Fruit fly (Drosophila melanogaster) whole organism, pupa: ENCODE measurements around the gene CG17321.
A peak's percentile ranks its signal among the peaks of the same experiment; 100 is the strongest.

ENCODE experiments used
- CG10348 ChIP-seq: fragments of 200-800 bp; sonication (Bioruptor generic); IDR thresholded peaks from 2 replicates; pipeline ENCODE4 v1.3.6; 2022; ENCODE audit warnings: missing biosample characterization, missing genetic modification characterization
- CG12605 ChIP-seq: fragments of 200-800 bp; sonication (Bioruptor generic); IDR thresholded peaks from 2 replicates; pipeline ENCODE4 v1.3.6; 2022; ENCODE audit warnings: missing biosample characterization, missing genetic modification characterization
- CG13204 ChIP-seq: fragments of 200-800 bp; sonication (Bioruptor generic); optimal IDR thresholded peaks from 2 replicates; lab custom pipeline; 2018; ENCODE audit warnings: missing biosample characterization, mild to moderate bottlenecking, missing genetic modification characterization, moderate library complexity
- CG14655 ChIP-seq: fragments of 200-800 bp; sonication (Bioruptor generic); optimal IDR thresholded peaks from 3 replicates; lab custom pipeline; 2017; ENCODE audit warnings: mild to moderate bottlenecking, missing biosample characterization, missing genetic modification reagents, missing genetic modification characterization
- CG15710 ChIP-seq: fragments of 200-800 bp; sonication (Bioruptor generic); optimal IDR thresholded peaks from 2 replicates; lab custom pipeline; 2018; ENCODE audit warnings: missing biosample characterization, mild to moderate bottlenecking, missing genetic modification characterization, moderate library complexity
- CG17806 ChIP-seq: fragments of 200-800 bp; sonication (Bioruptor generic); optimal IDR thresholded peaks from 2 replicates; lab custom pipeline; 2018; ENCODE audit warnings: missing biosample characterization, mild to moderate bottlenecking, missing genetic modification characterization, moderate library complexity
- CG32121 ChIP-seq: fragments of 200-800 bp; sonication (Bioruptor generic); IDR thresholded peaks from 2 replicates; pipeline ENCODE4 v1.3.6; 2022; ENCODE audit warnings: missing biosample characterization, missing genetic modification characterization
- CG34367 ChIP-seq: fragments of 200-800 bp; sonication (Bioruptor generic); optimal IDR thresholded peaks from 2 replicates; lab custom pipeline; 2018; ENCODE audit warnings: missing biosample characterization, mild to moderate bottlenecking, missing genetic modification characterization
- CG4496 ChIP-seq: fragments of 200-800 bp; sonication (Bioruptor generic); IDR thresholded peaks from 3 replicates; pipeline ENCODE4 v1.3.6; 2022; ENCODE audit warnings: missing biosample characterization, missing genetic modification characterization
- CG8159 ChIP-seq: fragments of 200-800 bp; sonication (Bioruptor generic); optimal IDR thresholded peaks from 3 replicates; lab custom pipeline; 2018; ENCODE audit warnings: missing biosample characterization, mild to moderate bottlenecking, missing genetic modification characterization, moderate library complexity
- CG8301 ChIP-seq: fragments of 200-800 bp; sonication (Bioruptor generic); optimal IDR thresholded peaks from 2 replicates; lab custom pipeline; 2018; ENCODE audit warnings: missing biosample characterization, mild to moderate bottlenecking, missing genetic modification characterization
- CG9948 ChIP-seq: fragments of 200-800 bp; sonication (Bioruptor generic); optimal IDR thresholded peaks from 2 replicates; lab custom pipeline; 2018; ENCODE audit warnings: missing biosample characterization, mild to moderate bottlenecking, missing genetic modification characterization, moderate library complexity
- D1 ChIP-seq: fragments of 200-800 bp; sonication (Bioruptor generic); optimal IDR thresholded peaks from 2 replicates; lab custom pipeline; 2018; ENCODE audit warnings: missing biosample characterization, mild to moderate bottlenecking, missing genetic modification characterization, moderate library complexity
- EcR ChIP-seq: fragments of 200-800 bp; sonication (Bioruptor generic); optimal IDR thresholded peaks from 3 replicates; lab custom pipeline; 2019; ENCODE audit warnings: missing biosample characterization, missing genetic modification characterization, mild to moderate bottlenecking, moderate library complexity, missing genetic modification reagents
- Ets98B ChIP-seq: fragments of 200-800 bp; sonication (Bioruptor generic); IDR thresholded peaks from 2 replicates; pipeline ENCODE4 v1.3.6; 2022; ENCODE audit warnings: missing biosample characterization, missing genetic modification characterization
- Pif1A ChIP-seq: fragments of 200-800 bp; sonication (Bioruptor generic); optimal IDR thresholded peaks from 3 replicates; lab custom pipeline; 2016; ENCODE audit warnings: missing biosample characterization, missing genetic modification characterization
- Pif1B ChIP-seq: fragments of 200-800 bp; sonication (Bioruptor generic); optimal IDR thresholded peaks from 3 replicates; lab custom pipeline; 2016; ENCODE audit warnings: missing biosample characterization, missing genetic modification characterization
- Snoo ChIP-seq: fragments of 200-800 bp; sonication (Bioruptor generic); optimal IDR thresholded peaks from 3 replicates; lab custom pipeline; 2017; ENCODE audit warnings: missing biosample characterization, mild to moderate bottlenecking, missing genetic modification characterization, inconsistent platforms
- fd96Ca ChIP-seq: fragments of 200-800 bp; sonication (Bioruptor generic); IDR thresholded peaks from 3 replicates; pipeline ENCODE4 v1.3.6; 2022; ENCODE audit warnings: missing biosample characterization, missing genetic modification characterization
- gl ChIP-seq: fragments of 200-800 bp; sonication (Bioruptor generic); optimal IDR thresholded peaks from 2 replicates; lab custom pipeline; 2018; ENCODE audit warnings: missing biosample characterization, mild to moderate bottlenecking, missing genetic modification characterization
- rn ChIP-seq: fragments of 200-800 bp; sonication (Bioruptor generic); IDR thresholded peaks from 2 replicates; pipeline ENCODE4 v1.3.6; 2022; ENCODE audit warnings: missing biosample characterization, missing genetic modification characterization

Gene CG17321

DNA sequence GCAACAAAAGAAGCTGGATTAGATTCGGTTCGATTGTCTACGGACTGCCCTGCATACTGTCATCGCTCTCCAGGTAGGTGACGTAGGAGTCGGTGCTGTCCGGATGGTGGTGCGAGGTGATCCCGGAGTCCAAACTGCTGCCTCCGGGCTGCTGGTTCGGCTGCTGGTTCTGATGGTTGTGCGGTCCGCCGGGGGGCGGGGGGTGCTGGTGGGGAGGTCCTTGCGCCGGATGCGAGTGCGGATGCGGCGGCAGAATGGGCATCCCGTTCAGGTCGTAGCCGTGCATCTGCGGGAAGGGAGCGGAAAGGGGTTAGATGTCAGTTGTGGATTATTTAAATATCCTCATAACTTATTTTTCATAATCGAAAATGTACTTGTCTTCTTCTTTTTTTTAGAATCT is 15.9 kb downstream of the CG17321 start:
- TF ChIP-seq Ets98B (no peak), rn (GFP tag; lab: Robert Waterston, UW) (no peak), CG8159 (tag; lab: Kevin White, UChicago) (no peak), D1 (tag; lab: Kevin White, UChicago) (no peak), Pif1A (no peak), CG8301 (tag; lab: Kevin White, UChicago) (no peak), gl (tag; lab: Kevin White, UChicago) (no peak), CG9948 (no peak), CG14655 (GFP tag; lab: Kevin White, UChicago) (no peak), CG32121 (GFP tag; lab: Robert Waterston, UW) (no peak), CG34367 (no peak), CG10348 (GFP tag; lab: Robert Waterston, UW) (no peak), EcR (GFP tag; lab: Kevin White, UChicago) (no peak), CG17806 (tag; lab: Kevin White, UChicago) (no peak), CG12605 (no peak), Pif1B (GFP tag; lab: Kevin White, UChicago) (no peak), Snoo (tag; lab: Kevin White, UChicago) (no peak)

- TF ChIP-seq CG17806 (tag; lab: Kevin White, UChicago), result no peak
These were observed 19.1 kb downstream of the CG17321 start for dm6 chr2L:18864093-18864492.

DNA sequence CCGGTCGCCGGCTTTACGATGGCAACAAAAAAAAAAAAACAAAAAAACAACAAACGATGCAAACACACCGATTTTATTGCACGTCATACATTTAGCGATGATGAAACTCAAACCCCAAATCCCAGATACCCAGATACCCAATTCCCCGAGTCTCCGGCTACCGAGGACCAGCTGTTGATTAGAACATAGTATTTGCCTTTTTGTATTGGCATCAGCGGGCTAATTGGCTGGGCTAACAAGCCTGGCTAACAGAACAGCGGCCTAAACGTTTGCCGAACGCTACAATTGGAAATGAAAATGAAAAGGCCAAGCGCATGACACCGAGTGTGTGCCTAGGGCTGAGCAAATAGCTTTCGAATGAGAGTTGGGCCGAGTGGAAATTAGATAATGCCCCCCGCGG is 20.0 kb downstream of the CG17321 start:
- TF ChIP-seq D1 (tag; lab: Kevin White, UChicago), result no peak
- TF ChIP-seq CG34367, result no peak
- TF ChIP-seq fd96Ca (GFP tag; lab: Robert Waterston, UW), result no peak
- no peak for TF ChIP-seq Pif1B (GFP tag; lab: Kevin White, UChicago)
- TF ChIP-seq CG17806 (tag; lab: Kevin White, UChicago), result no peak
- TF ChIP-seq gl (tag; lab: Kevin White, UChicago), result no peak

DNA sequence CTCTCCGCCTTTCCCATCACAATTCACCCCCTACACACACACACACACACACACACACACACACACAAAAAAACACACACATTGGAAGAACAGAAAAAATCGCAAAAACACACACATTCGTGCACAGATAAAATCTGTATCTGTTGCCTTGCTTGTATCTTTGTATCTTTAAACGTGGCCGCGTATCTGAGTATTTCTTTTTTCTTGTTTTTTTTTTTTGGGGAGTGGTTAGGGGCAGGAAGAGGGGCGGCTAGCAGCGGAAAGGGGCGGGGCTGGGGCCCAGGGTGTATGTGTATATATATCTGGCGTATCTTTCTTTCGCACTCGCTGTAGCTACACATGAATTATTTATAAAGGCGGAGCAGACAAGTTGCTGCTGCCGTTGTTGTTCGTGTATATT is 21.6 kb downstream of the CG17321 start:
- 0 out of 2 replicates have a peak, but pooled peaks have one; percentile 11 for TF ChIP-seq Ets98B
- TF ChIP-seq CG17806 (tag; lab: Kevin White, UChicago), result no peak
- TF ChIP-seq CG14655 (GFP tag; lab: Kevin White, UChicago), result no peak
- peak; percentile 33; the same call in 1 of the 3 replicates for TF ChIP-seq CG4496 (GFP tag; lab: Robert Waterston, UW)
- no peak for TF ChIP-seq CG12605
- peak; percentile 3 for TF ChIP-seq gl (tag; lab: Kevin White, UChicago)
- TF ChIP-seq Pif1A, result no peak
- TF ChIP-seq CG34367, result peak; percentile 15
- TF ChIP-seq CG8159 (tag; lab: Kevin White, UChicago), result no peak
- TF ChIP-seq Snoo (tag; lab: Kevin White, UChicago), result peak; percentile 20
- TF ChIP-seq fd96Ca (GFP tag; lab: Robert Waterston, UW), result no peak

DNA sequence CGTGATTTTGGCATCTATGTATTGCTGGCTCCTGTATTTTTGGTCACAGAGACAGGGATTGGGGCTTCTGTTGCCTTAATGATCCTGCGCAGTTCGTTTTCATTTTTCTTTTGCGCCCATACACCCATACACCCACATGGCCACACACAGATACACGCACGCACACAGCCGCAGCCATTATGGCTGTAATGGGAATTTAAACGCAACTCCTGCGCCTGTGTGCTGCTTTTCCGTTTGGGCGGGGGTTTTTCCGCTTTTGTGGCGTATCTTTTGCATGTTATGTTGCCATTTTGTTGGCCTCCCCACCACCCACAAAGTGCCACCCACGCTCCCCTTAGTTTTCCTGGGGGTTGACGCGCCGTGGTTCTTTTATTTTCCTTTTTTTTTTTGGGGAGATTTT is 22.8 kb downstream of the CG17321 start:
- TF ChIP-seq CG8301 (tag; lab: Kevin White, UChicago) (no peak), fd96Ca (GFP tag; lab: Robert Waterston, UW) (no peak), CG14655 (GFP tag; lab: Kevin White, UChicago) (no peak), Snoo (tag; lab: Kevin White, UChicago) (no peak), CG15710 (tag; lab: Kevin White, UChicago) (no peak), CG13204 (GFP tag; lab: Kevin White, UChicago) (no peak), CG9948 (no peak), EcR (GFP tag; lab: Kevin White, UChicago) (no peak), rn (GFP tag; lab: Robert Waterston, UW) (no peak), CG17806 (tag; lab: Kevin White, UChicago) (no peak), Ets98B (no peak), Pif1A (no peak), CG8159 (tag; lab: Kevin White, UChicago) (no peak), CG34367 (no peak)
- TF ChIP-seq, all 21 proteins: peak for 0

DNA sequence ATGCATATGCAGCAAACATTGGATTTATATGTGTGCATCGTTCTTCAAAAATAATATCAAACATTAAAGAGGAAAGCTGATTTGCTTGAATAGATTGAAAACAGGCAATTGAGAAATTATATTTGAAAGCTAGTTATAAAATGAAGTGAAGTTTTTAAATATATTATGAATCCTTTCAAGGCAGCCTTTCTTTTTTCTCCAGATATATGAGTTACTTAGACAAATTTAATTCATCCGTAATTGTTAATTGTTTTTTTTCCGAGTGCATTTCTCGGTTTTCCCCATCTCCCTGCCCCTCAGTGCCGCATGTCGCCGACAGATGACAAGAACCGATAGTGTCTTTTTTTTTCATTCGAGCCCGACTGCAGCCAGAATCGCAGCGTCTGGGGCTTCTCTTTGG is 26.8 kb downstream of the CG17321 start:
- TF ChIP-seq CG34367, result peak; percentile 2
- no peak for TF ChIP-seq Ets98B
- TF ChIP-seq CG10348 (GFP tag; lab: Robert Waterston, UW), result no peak
- TF ChIP-seq, all 21 proteins: peak for 1

DNA sequence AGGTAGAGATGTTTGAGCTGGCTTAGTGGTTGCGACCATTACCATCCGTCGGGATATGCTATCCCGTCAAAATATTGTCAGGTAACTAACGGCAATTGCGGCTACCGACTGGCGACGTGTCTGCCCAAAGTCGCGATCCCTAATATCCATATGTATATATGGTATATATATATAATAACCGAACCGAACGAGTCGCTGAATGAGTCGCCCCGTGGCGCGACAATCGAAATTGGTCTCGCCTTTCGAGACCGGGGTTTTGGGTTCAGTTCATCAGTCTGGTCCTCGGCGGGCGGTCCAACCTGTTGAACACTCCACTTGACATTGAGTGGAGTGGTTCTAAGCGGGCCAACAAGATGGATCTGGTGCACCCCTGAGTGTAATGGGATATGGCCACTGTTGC is 30.2 kb downstream of the CG17321 start:
- TF ChIP-seq D1 (tag; lab: Kevin White, UChicago), result no peak
- no peak for TF ChIP-seq CG4496 (GFP tag; lab: Robert Waterston, UW)
- no peak for TF ChIP-seq CG32121 (GFP tag; lab: Robert Waterston, UW)
- no peak for TF ChIP-seq CG17806 (tag; lab: Kevin White, UChicago)
- no peak for TF ChIP-seq gl (tag; lab: Kevin White, UChicago)
- TF ChIP-seq Ets98B, result no peak
- no peak for TF ChIP-seq Pif1B (GFP tag; lab: Kevin White, UChicago)
- TF ChIP-seq CG13204 (GFP tag; lab: Kevin White, UChicago), result no peak
- no peak for TF ChIP-seq fd96Ca (GFP tag; lab: Robert Waterston, UW)
- no peak for TF ChIP-seq CG8159 (tag; lab: Kevin White, UChicago)
- no peak for TF ChIP-seq CG10348 (GFP tag; lab: Robert Waterston, UW)
